Worm (Caenorhabditis elegans): ENCODE results near the gene Y53C12A.8.

ce11 chrII:9651700-9652099 lies 48.6 kb downstream of the Y53C12A.8 start, which contains the start of gene ZK1307.4:
- TF ChIP-seq nhr-11 (tag; optimal IDR thresholded peaks at IDR 0.05) (no peak), fkh-10 (GFP tag; optimal IDR thresholded peaks at IDR 0.05) (no peak), fax-1 (tag; optimal IDR thresholded peaks at IDR 0.05) (no peak), ceh-2 (tag; optimal IDR thresholded peaks at IDR 0.05) (no peak), nhr-232 (tag; optimal IDR thresholded peaks at IDR 0.05) (no peak), unc-42 (tag; optimal IDR thresholded peaks at IDR 0.05) (no peak), ama-1 (optimal IDR thresholded peaks at IDR 0.05) (no peak), pqm-1 (tag; optimal IDR thresholded peaks at IDR 0.05) (no peak), unc-55 (GFP tag; optimal IDR thresholded peaks at IDR 0.05) (no peak), eyg-1 (tag; optimal IDR thresholded peaks at IDR 0.05) (no peak)

Data from whole organism, late embryonic.